Fruit fly (Drosophila melanogaster) whole organism, pupa: ENCODE data around the gene CHKov2.
A peak's percentile ranks its signal among the peaks of the same experiment; 100 is the strongest.

Experiments used
- CG10348 ChIP-seq: fragments of 200-800 bp; sonication (Bioruptor generic); IDR thresholded peaks from 2 replicates; pipeline ENCODE4 v1.3.6; 2022; ENCODE audit warnings: missing biosample characterization, missing genetic modification characterization
- CG12605 ChIP-seq: fragments of 200-800 bp; sonication (Bioruptor generic); IDR thresholded peaks from 2 replicates; pipeline ENCODE4 v1.3.6; 2022; ENCODE audit warnings: missing biosample characterization, missing genetic modification characterization
- CG13204 ChIP-seq: fragments of 200-800 bp; sonication (Bioruptor generic); optimal IDR thresholded peaks from 2 replicates; lab custom pipeline; 2018; ENCODE audit warnings: missing biosample characterization, mild to moderate bottlenecking, missing genetic modification characterization, moderate library complexity
- CG14655 ChIP-seq: fragments of 200-800 bp; sonication (Bioruptor generic); optimal IDR thresholded peaks from 3 replicates; lab custom pipeline; 2017; ENCODE audit warnings: mild to moderate bottlenecking, missing biosample characterization, missing genetic modification reagents, missing genetic modification characterization
- CG15710 ChIP-seq: fragments of 200-800 bp; sonication (Bioruptor generic); optimal IDR thresholded peaks from 2 replicates; lab custom pipeline; 2018; ENCODE audit warnings: missing biosample characterization, mild to moderate bottlenecking, missing genetic modification characterization, moderate library complexity
- CG17806 ChIP-seq: fragments of 200-800 bp; sonication (Bioruptor generic); optimal IDR thresholded peaks from 2 replicates; lab custom pipeline; 2018; ENCODE audit warnings: missing biosample characterization, mild to moderate bottlenecking, missing genetic modification characterization, moderate library complexity
- CG32121 ChIP-seq: fragments of 200-800 bp; sonication (Bioruptor generic); IDR thresholded peaks from 2 replicates; pipeline ENCODE4 v1.3.6; 2022; ENCODE audit warnings: missing biosample characterization, missing genetic modification characterization
- CG34367 ChIP-seq: fragments of 200-800 bp; sonication (Bioruptor generic); optimal IDR thresholded peaks from 2 replicates; lab custom pipeline; 2018; ENCODE audit warnings: missing biosample characterization, mild to moderate bottlenecking, missing genetic modification characterization
- CG4496 ChIP-seq: fragments of 200-800 bp; sonication (Bioruptor generic); IDR thresholded peaks from 3 replicates; pipeline ENCODE4 v1.3.6; 2022; ENCODE audit warnings: missing biosample characterization, missing genetic modification characterization
- CG8159 ChIP-seq: fragments of 200-800 bp; sonication (Bioruptor generic); optimal IDR thresholded peaks from 3 replicates; lab custom pipeline; 2018; ENCODE audit warnings: missing biosample characterization, mild to moderate bottlenecking, missing genetic modification characterization, moderate library complexity
- CG8301 ChIP-seq: fragments of 200-800 bp; sonication (Bioruptor generic); optimal IDR thresholded peaks from 2 replicates; lab custom pipeline; 2018; ENCODE audit warnings: missing biosample characterization, mild to moderate bottlenecking, missing genetic modification characterization
- CG9948 ChIP-seq: fragments of 200-800 bp; sonication (Bioruptor generic); optimal IDR thresholded peaks from 2 replicates; lab custom pipeline; 2018; ENCODE audit warnings: missing biosample characterization, mild to moderate bottlenecking, missing genetic modification characterization, moderate library complexity
- D1 ChIP-seq: fragments of 200-800 bp; sonication (Bioruptor generic); optimal IDR thresholded peaks from 2 replicates; lab custom pipeline; 2018; ENCODE audit warnings: missing biosample characterization, mild to moderate bottlenecking, missing genetic modification characterization, moderate library complexity
- EcR ChIP-seq: fragments of 200-800 bp; sonication (Bioruptor generic); optimal IDR thresholded peaks from 3 replicates; lab custom pipeline; 2019; ENCODE audit warnings: missing biosample characterization, missing genetic modification characterization, mild to moderate bottlenecking, moderate library complexity, missing genetic modification reagents
- Ets98B ChIP-seq: fragments of 200-800 bp; sonication (Bioruptor generic); IDR thresholded peaks from 2 replicates; pipeline ENCODE4 v1.3.6; 2022; ENCODE audit warnings: missing biosample characterization, missing genetic modification characterization
- Pif1A ChIP-seq: fragments of 200-800 bp; sonication (Bioruptor generic); optimal IDR thresholded peaks from 3 replicates; lab custom pipeline; 2016; ENCODE audit warnings: missing biosample characterization, missing genetic modification characterization
- Pif1B ChIP-seq: fragments of 200-800 bp; sonication (Bioruptor generic); optimal IDR thresholded peaks from 3 replicates; lab custom pipeline; 2016; ENCODE audit warnings: missing biosample characterization, missing genetic modification characterization
- Snoo ChIP-seq: fragments of 200-800 bp; sonication (Bioruptor generic); optimal IDR thresholded peaks from 3 replicates; lab custom pipeline; 2017; ENCODE audit warnings: missing biosample characterization, mild to moderate bottlenecking, missing genetic modification characterization, inconsistent platforms
- fd96Ca ChIP-seq: fragments of 200-800 bp; sonication (Bioruptor generic); IDR thresholded peaks from 3 replicates; pipeline ENCODE4 v1.3.6; 2022; ENCODE audit warnings: missing biosample characterization, missing genetic modification characterization
- gl ChIP-seq: fragments of 200-800 bp; sonication (Bioruptor generic); optimal IDR thresholded peaks from 2 replicates; lab custom pipeline; 2018; ENCODE audit warnings: missing biosample characterization, mild to moderate bottlenecking, missing genetic modification characterization
- rn ChIP-seq: fragments of 200-800 bp; sonication (Bioruptor generic); IDR thresholded peaks from 2 replicates; pipeline ENCODE4 v1.3.6; 2022; ENCODE audit warnings: missing biosample characterization, missing genetic modification characterization

CHKov2 gene

dm6 chr3R:25328540-25328939, 2.5 kb downstream of the CHKov2 start:
- TF ChIP-seq Ets98B (GFP tag; lab: Robert Waterston, UW) (peak; percentile 47; the same call in 1 of the 2 replicates), CG12605 (GFP tag; lab: Robert Waterston, UW) (0 out of 2 replicates have a peak, but pooled peaks have one; percentile 27)

dm6 chr3R:25322657-25323056, 8.3 kb downstream of the CHKov2 start, which contains the start of gene CG10562:
CG10562 (minus strand) TSS chr3R:25322757.
- TF ChIP-seq CG8159 (tag; lab: Kevin White, UChicago): no peak
- TF ChIP-seq CG8301 (tag; lab: Kevin White, UChicago): no peak
- no peak for TF ChIP-seq CG10348 (GFP tag; lab: Robert Waterston, UW)
- no peak for TF ChIP-seq CG4496 (GFP tag; lab: Robert Waterston, UW)
- TF ChIP-seq CG34367 (tag; lab: Kevin White, UChicago): no peak
- no peak for TF ChIP-seq EcR (GFP tag; lab: Kevin White, UChicago)
- TF ChIP-seq Snoo (tag; lab: Kevin White, UChicago): no peak
- TF ChIP-seq Pif1A (GFP tag; lab: Kevin White, UChicago): no peak
- TF ChIP-seq CG14655 (GFP tag; lab: Kevin White, UChicago): no peak
- no peak for TF ChIP-seq gl (tag; lab: Kevin White, UChicago)
- no peak for TF ChIP-seq rn (GFP tag; lab: Robert Waterston, UW)
- no peak for TF ChIP-seq CG32121
- TF ChIP-seq fd96Ca (GFP tag; lab: Robert Waterston, UW): no peak
- TF ChIP-seq CG13204 (GFP tag; lab: Kevin White, UChicago): no peak
- no peak for TF ChIP-seq CG15710
- no peak for TF ChIP-seq CG9948 (tag; lab: Kevin White, UChicago)

dm6 chr3R:25321681-25322080, 9.3 kb downstream of the CHKov2 start:
- no peak for TF ChIP-seq rn (GFP tag; lab: Robert Waterston, UW)
- TF ChIP-seq D1 (tag; lab: Kevin White, UChicago): no peak
- no peak for TF ChIP-seq EcR (GFP tag; lab: Kevin White, UChicago)

dm6 chr3R:25320898-25321297, 10.1 kb downstream of the CHKov2 start:
- TF ChIP-seq CG15710: no peak
- TF ChIP-seq CG14655 (GFP tag; lab: Kevin White, UChicago): no peak
- TF ChIP-seq CG12605 (GFP tag; lab: Robert Waterston, UW): no peak
- TF ChIP-seq CG34367 (tag; lab: Kevin White, UChicago): no peak
- TF ChIP-seq CG10348 (GFP tag; lab: Robert Waterston, UW): no peak
- TF ChIP-seq CG8301 (tag; lab: Kevin White, UChicago): no peak
- no peak for TF ChIP-seq fd96Ca (GFP tag; lab: Robert Waterston, UW)
- TF ChIP-seq EcR (GFP tag; lab: Kevin White, UChicago): no peak
- TF ChIP-seq CG9948 (tag; lab: Kevin White, UChicago): no peak
- TF ChIP-seq Snoo (tag; lab: Kevin White, UChicago): no peak
- TF ChIP-seq CG13204 (GFP tag; lab: Kevin White, UChicago): no peak
- TF ChIP-seq CG4496 (GFP tag; lab: Robert Waterston, UW): no peak
- TF ChIP-seq CG17806 (tag; lab: Kevin White, UChicago): no peak
- TF ChIP-seq CG32121: no peak
- no peak for TF ChIP-seq gl (tag; lab: Kevin White, UChicago)
- no peak for TF ChIP-seq Pif1A (GFP tag; lab: Kevin White, UChicago)
- no peak for TF ChIP-seq CG8159 (tag; lab: Kevin White, UChicago)
- no peak for TF ChIP-seq Pif1B

- no peak for TF ChIP-seq Pif1B
- TF ChIP-seq CG15710: no peak
- TF ChIP-seq CG14655 (GFP tag; lab: Kevin White, UChicago): no peak
- no peak for TF ChIP-seq D1 (tag; lab: Kevin White, UChicago)
- TF ChIP-seq EcR (GFP tag; lab: Kevin White, UChicago): no peak
- TF ChIP-seq Pif1A (GFP tag; lab: Kevin White, UChicago): no peak
- no peak for TF ChIP-seq rn (GFP tag; lab: Robert Waterston, UW)
- no peak for TF ChIP-seq gl (tag; lab: Kevin White, UChicago)
- no peak for TF ChIP-seq CG8301 (tag; lab: Kevin White, UChicago)
These were observed 10.8 kb downstream of the CHKov2 start, which contains the start of gene CG10560 for dm6 chr3R:25320051-25320705. CG10560 (minus strand) TSS chr3R:25320101.

dm6 chr3R:25318011-25318410, 13.0 kb downstream of the CHKov2 start, which contains the start of gene CG10553:
CG10553 (minus strand) TSS chr3R:25318111.
- TF ChIP-seq Pif1B (no peak), CG12605 (GFP tag; lab: Robert Waterston, UW) (no peak), rn (GFP tag; lab: Robert Waterston, UW) (no peak), CG17806 (tag; lab: Kevin White, UChicago) (no peak), CG10348 (GFP tag; lab: Robert Waterston, UW) (no peak), Snoo (tag; lab: Kevin White, UChicago) (no peak), fd96Ca (GFP tag; lab: Robert Waterston, UW) (no peak), CG8159 (tag; lab: Kevin White, UChicago) (no peak), CG15710 (no peak), CG34367 (tag; lab: Kevin White, UChicago) (no peak), EcR (GFP tag; lab: Kevin White, UChicago) (no peak), CG4496 (GFP tag; lab: Robert Waterston, UW) (no peak), CG13204 (GFP tag; lab: Kevin White, UChicago) (no peak), Pif1A (GFP tag; lab: Kevin White, UChicago) (no peak), CG8301 (tag; lab: Kevin White, UChicago) (no peak), gl (tag; lab: Kevin White, UChicago) (no peak), CG9948 (tag; lab: Kevin White, UChicago) (no peak), Ets98B (GFP tag; lab: Robert Waterston, UW) (no peak), CG32121 (no peak)
